Fruit fly (Drosophila melanogaster): ENCODE measurements around the gene Cpr35B.
A peak's percentile ranks its signal among the peaks of the same experiment; 100 is the strongest.

The Cpr35B gene

dm6 chr2L:14376484-14377254 is 48.3 kb downstream of the Cpr35B start (continued):
- TF ChIP-seq grau (tag; optimal IDR thresholded peaks at IDR 0.05) (peak; percentile 50), CG3726 (GFP tag; IDR thresholded peaks at IDR 0.05) (no peak), CG14710 (tag; optimal IDR thresholded peaks at IDR 0.05) (peak; percentile 33), Mes4 (GFP tag; optimal IDR thresholded peaks at IDR 0.05) (peak; percentile 19), CG4404 (GFP tag; IDR thresholded peaks at IDR 0.05) (no peak), CG1603 (tag; optimal IDR thresholded peaks at IDR 0.05) (peak; percentile 30), fd3F (GFP tag; optimal IDR thresholded peaks at IDR 0.05) (no peak), hb (GFP tag; IDR thresholded peaks at IDR 0.05; ENCODE audit: partially characterized antibody) (no peak), CG13894 (tag; optimal IDR thresholded peaks at IDR 0.05) (no peak), CG12391 (tag; optimal IDR thresholded peaks at IDR 0.05) (no peak), Myb (GFP tag; optimal IDR thresholded peaks at IDR 0.05) (peak; percentile 1), pum (GFP tag; optimal IDR thresholded peaks at IDR 0.05) (no peak), bowl (GFP tag; IDR thresholded peaks at IDR 0.05) (no peak), NC2β (GFP tag; optimal IDR thresholded peaks at IDR 0.05) (no peak), nom (GFP tag; optimal IDR thresholded peaks at IDR 0.05) (no peak), H15 (GFP tag; IDR thresholded peaks at IDR 0.05) (no peak), CG11560 (tag; IDR thresholded peaks at IDR 0.05) (no peak), toy (GFP tag; IDR thresholded peaks at IDR 0.05) (no peak), pnt (GFP tag; optimal IDR thresholded peaks at IDR 0.05) (peak; percentile 25), sd (tag; optimal IDR thresholded peaks at IDR 0.05) (peak; percentile 91), dmrt99B (tag; optimal IDR thresholded peaks at IDR 0.05) (peak; percentile 66), her (GFP tag; optimal IDR thresholded peaks at IDR 0.05) (no peak), CG2120 (GFP tag; optimal IDR thresholded peaks at IDR 0.05) (peak; percentile 54), h (optimal IDR thresholded peaks at IDR 0.05) (no peak), CG1602 (GFP tag; optimal IDR thresholded peaks at IDR 0.05) (peak; percentile 25), CG15479 (GFP tag; optimal IDR thresholded peaks at IDR 0.05) (no peak), CG8478 (optimal IDR thresholded peaks at IDR 0.05) (no peak), CG18476 (GFP tag; optimal IDR thresholded peaks at IDR 0.05) (peak; percentile 34), lilli (GFP tag; optimal IDR thresholded peaks at IDR 0.05) (peak; percentile 52), CG14050 (GFP tag; IDR thresholded peaks at IDR 0.05) (no peak), phol (tag; optimal IDR thresholded peaks at IDR 0.05) (peak; percentile 66), slou (GFP tag; optimal IDR thresholded peaks at IDR 0.05) (no peak), CG15514 (GFP tag; optimal IDR thresholded peaks at IDR 0.05) (no peak), eyg (GFP tag; optimal IDR thresholded peaks at IDR 0.05) (peak; percentile 8), salm (tag; optimal IDR thresholded peaks at IDR 0.05) (no peak), BEAF-32 (GFP tag; optimal IDR thresholded peaks at IDR 0.05) (no peak), D19B (GFP tag; optimal IDR thresholded peaks at IDR 0.05) (peak; percentile 83), sima (GFP tag; optimal IDR thresholded peaks at IDR 0.05) (no peak), ken (GFP tag; IDR thresholded peaks at IDR 0.05) (no peak), sna (GFP tag; IDR thresholded peaks at IDR 0.05; ENCODE audit: partially characterized antibody) (no peak), Sry-β (GFP tag; optimal IDR thresholded peaks at IDR 0.05) (no peak), CG14860 (GFP tag; IDR thresholded peaks at IDR 0.05; ENCODE audit: partially characterized antibody) (no peak), CG10321 (GFP tag; IDR thresholded peaks at IDR 0.05) (no peak), CTCF (GFP tag; optimal IDR thresholded peaks at IDR 0.05) (no peak), dysf (GFP tag; IDR thresholded peaks at IDR 0.05) (peak; percentile 64), Jarid2 (GFP tag; optimal IDR thresholded peaks at IDR 0.05) (no peak), CG31224 (GFP tag; IDR thresholded peaks at IDR 0.05) (0 out of 2 replicates have a peak, but pooled peaks have one; percentile 29), CG9727 (GFP tag; optimal IDR thresholded peaks at IDR 0.05) (peak; percentile 51), CG2678 (tag; optimal IDR thresholded peaks at IDR 0.05) (peak; percentile 72), gcm (GFP tag; optimal IDR thresholded peaks at IDR 0.05) (no peak), Asciz (GFP tag; optimal IDR thresholded peaks at IDR 0.05) (no peak)

All from whole organism, embryonic.